Worm (Caenorhabditis elegans) whole organism, dauer: Measurements from ENCODE around the gene pitr-2.

Experiments
- unc-62 ChIP-seq: sonication (generic microtip); optimal IDR thresholded peaks from 2 replicates; lab custom pipeline; 2017; ENCODE audit warnings: missing biosample characterization, missing genetic modification reagents, missing genetic modification characterization

pitr-2 gene

ce11 chrV:9088758-9089157 lies 48.8 kb downstream of the pitr-2 start:
- no peak for TF ChIP-seq unc-62 (GFP tag; lab: Kevin White, UChicago)

DNA sequence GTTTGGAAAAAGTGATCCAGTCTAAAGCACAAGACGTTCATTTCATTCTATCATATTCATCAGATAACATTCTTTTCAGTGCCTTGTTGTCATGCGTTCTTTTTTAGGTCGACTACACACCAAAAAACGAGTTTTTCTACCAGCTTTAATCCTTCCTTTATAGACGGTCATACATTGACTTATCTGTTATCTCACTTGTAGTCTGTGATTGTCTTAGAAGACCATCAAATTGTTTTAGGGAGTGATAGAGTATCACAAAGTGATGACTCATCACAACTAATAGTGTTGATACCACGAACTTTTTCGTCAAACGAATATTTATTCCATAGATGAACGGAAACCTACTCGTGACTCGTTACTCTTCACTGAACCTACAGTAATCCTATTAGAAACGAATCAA lies 51.7 kb downstream of the pitr-2 start:
- no peak for TF ChIP-seq unc-62 (GFP tag; lab: Kevin White, UChicago)
